Fruit fly (Drosophila melanogaster) whole organism, embryonic: ENCODE measurements around the gene sro.

Experiments used
- B-H2 ChIP-seq: fragments of 200-800 bp; sonication (Bioruptor generic); optimal IDR thresholded peaks from 2 replicates; lab custom pipeline; 2018; ENCODE audit warnings: missing biosample characterization, mild to moderate bottlenecking, missing genetic modification characterization
- CG10462 ChIP-seq: fragments of 200-800 bp; sonication (Bioruptor generic); optimal IDR thresholded peaks from 2 replicates; lab custom pipeline; 2016; ENCODE audit warnings: missing biosample characterization, missing genetic modification characterization
- CG10959 ChIP-seq: fragments of 200-800 bp; sonication (Bioruptor generic); IDR thresholded peaks from 2 replicates; pipeline ENCODE4 v1.3.6; 2022; ENCODE audit warnings: missing biosample characterization, missing genetic modification characterization
- CG15514 ChIP-seq: fragments of 200-800 bp; sonication (Bioruptor generic); optimal IDR thresholded peaks from 3 replicates; lab custom pipeline; 2017; ENCODE audit warnings: missing biosample characterization, missing genetic modification characterization, mild to moderate bottlenecking, moderate library complexity, missing genetic modification reagents
- CG15696 ChIP-seq: fragments of 200-800 bp; sonication (Bioruptor generic); optimal IDR thresholded peaks from 2 replicates; lab custom pipeline; 2019; ENCODE audit warnings: missing biosample characterization, mild to moderate bottlenecking, missing genetic modification characterization, moderate library complexity
- CG1603 ChIP-seq: fragments of 200-800 bp; sonication (Bioruptor generic); optimal IDR thresholded peaks from 2 replicates; lab custom pipeline; 2019; ENCODE audit warnings: missing biosample characterization, mild to moderate bottlenecking, missing genetic modification characterization, moderate library complexity
- CG1647 ChIP-seq: fragments of 200-800 bp; sonication (Bioruptor generic); optimal IDR thresholded peaks from 3 replicates; lab custom pipeline; 2016; ENCODE audit warnings: missing biosample characterization, missing genetic modification characterization
- CG17361 ChIP-seq: fragments of 200-800 bp; sonication (Bioruptor generic); IDR thresholded peaks from 3 replicates; pipeline ENCODE4 v1.3.6; 2022; ENCODE audit warnings: missing biosample characterization, missing genetic modification characterization
- CG17568 ChIP-seq: fragments of 200-800 bp; sonication (Bioruptor generic); optimal IDR thresholded peaks from 2 replicates; lab custom pipeline; 2018; ENCODE audit warnings: missing biosample characterization, mild to moderate bottlenecking, missing genetic modification characterization, moderate library complexity
- CG18764 ChIP-seq: fragments of 200-800 bp; sonication (Bioruptor generic); optimal IDR thresholded peaks from 3 replicates; lab custom pipeline; 2016; ENCODE audit warnings: missing biosample characterization, missing genetic modification characterization
- CG42726 ChIP-seq: fragments of 200-800 bp; sonication (Bioruptor generic); IDR thresholded peaks from 2 replicates; pipeline ENCODE4 v1.3.6; 2022; ENCODE audit warnings: missing biosample characterization, missing genetic modification characterization; ENCODE audit not compliant: partially characterized antibody
- CG43689 ChIP-seq: fragments of 200-800 bp; sonication (Bioruptor generic); IDR thresholded peaks from 2 replicates; pipeline ENCODE4 v1.3.6; 2022; ENCODE audit warnings: missing biosample characterization, missing genetic modification characterization
- CG6654 ChIP-seq: fragments of 200-800 bp; sonication (Bioruptor generic); optimal IDR thresholded peaks from 2 replicates; lab custom pipeline; 2017; ENCODE audit warnings: missing biosample characterization, mild to moderate bottlenecking, missing genetic modification characterization
- CG9215 ChIP-seq: fragments of 200-800 bp; sonication (Bioruptor generic); IDR thresholded peaks from 2 replicates; pipeline ENCODE4 v1.3.6; 2022; ENCODE audit warnings: missing biosample characterization, missing genetic modification characterization
- CG9797 ChIP-seq: fragments of 200-800 bp; sonication (Bioruptor generic); optimal IDR thresholded peaks from 3 replicates; lab custom pipeline; 2018; ENCODE audit warnings: missing biosample characterization, mild to moderate bottlenecking, missing genetic modification characterization
- CoRest ChIP-seq: fragments of 200-800 bp; sonication (Bioruptor generic); optimal IDR thresholded peaks from 3 replicates; lab custom pipeline; 2018; ENCODE audit warnings: missing biosample characterization, mild to moderate bottlenecking, missing genetic modification characterization, moderate library complexity
- D19B ChIP-seq: fragments of 200-800 bp; sonication (Bioruptor generic); optimal IDR thresholded peaks from 2 replicates; lab custom pipeline; 2017; ENCODE audit warnings: missing biosample characterization, mild to moderate bottlenecking, missing genetic modification characterization
- Dip3 ChIP-seq: fragments of 200-800 bp; sonication (Bioruptor generic); optimal IDR thresholded peaks from 3 replicates; lab custom pipeline; 2016; ENCODE audit warnings: missing biosample characterization, missing genetic modification characterization
- H15 ChIP-seq: fragments of 200-800 bp; sonication (Bioruptor generic); IDR thresholded peaks from 3 replicates; pipeline ENCODE4 v1.3.6; 2022; ENCODE audit warnings: missing biosample characterization, missing genetic modification characterization
- Hand ChIP-seq: fragments of 200-800 bp; sonication (Bioruptor generic); optimal IDR thresholded peaks from 2 replicates; lab custom pipeline; 2017; ENCODE audit warnings: mild to moderate bottlenecking, missing biosample characterization, missing genetic modification reagents, missing genetic modification characterization
- MBD-R2 ChIP-seq: fragments of 200-800 bp; sonication (Bioruptor generic); IDR thresholded peaks from 2 replicates; pipeline ENCODE4 v1.3.6; 2022; ENCODE audit warnings: missing biosample characterization, missing genetic modification characterization
- Oaz ChIP-seq: fragments of 200-800 bp; sonication (Bioruptor generic); IDR thresholded peaks from 2 replicates; pipeline ENCODE4 v1.3.6; 2022; ENCODE audit warnings: missing biosample characterization, missing genetic modification characterization
- Scr ChIP-seq: fragments of 200-800 bp; sonication (Bioruptor generic); IDR thresholded peaks from 2 replicates; pipeline ENCODE4 v1.3.6; 2022; ENCODE audit warnings: missing biosample characterization, missing genetic modification characterization; ENCODE audit not compliant: partially characterized antibody
- Six4 ChIP-seq: fragments of 200-800 bp; sonication (Bioruptor generic); optimal IDR thresholded peaks from 2 replicates; lab custom pipeline; 2016; ENCODE audit warnings: missing biosample characterization, missing genetic modification characterization
- Tbp ChIP-seq: fragments of >200 bp; optimal IDR thresholded peaks from 2 replicates; lab custom pipeline; 2018; ENCODE audit warnings: missing biosample characterization, missing genetic modification characterization
- Trl ChIP-seq, 3 experiments: fragments of >200 bp in 2 of 3; fragments of 200-800 bp in 1 of 3; sonication (Bioruptor generic) in 1 of 3; optimal IDR thresholded peaks; 2 replicates in 1 of 3; 3 replicates in 2 of 3; lab custom pipeline; 2016 to 2017; ENCODE audit warnings: missing biosample characterization in 1 of 3, missing genetic modification characterization in 1 of 3
- Vsx1 ChIP-seq: fragments of 200-800 bp; sonication (Bioruptor generic); optimal IDR thresholded peaks from 2 replicates; lab custom pipeline; 2017; ENCODE audit warnings: missing biosample characterization, mild to moderate bottlenecking, missing genetic modification characterization, missing genetic modification reagents
- ara ChIP-seq: fragments of 200-800 bp; sonication (Bioruptor generic); IDR thresholded peaks from 2 replicates; pipeline ENCODE4 v1.3.6; 2022; ENCODE audit warnings: missing biosample characterization, missing genetic modification characterization
- ato ChIP-seq: fragments of 200-800 bp; sonication (Bioruptor generic); IDR thresholded peaks from 2 replicates; pipeline ENCODE4 v1.3.6; 2022; ENCODE audit warnings: missing biosample characterization, missing genetic modification characterization; ENCODE audit not compliant: partially characterized antibody
- az2 ChIP-seq: fragments of 200-800 bp; sonication (Bioruptor generic); optimal IDR thresholded peaks from 3 replicates; lab custom pipeline; 2016; ENCODE audit warnings: missing biosample characterization, missing genetic modification characterization
- bab2 ChIP-seq: fragments of 200-800 bp; sonication (Bioruptor generic); optimal IDR thresholded peaks from 2 replicates; lab custom pipeline; 2016; ENCODE audit warnings: missing biosample characterization, missing genetic modification characterization
- bcd ChIP-seq: fragments of 200-800 bp; sonication (Bioruptor generic); optimal IDR thresholded peaks from 2 replicates; lab custom pipeline; 2017; ENCODE audit warnings: missing biosample characterization, mild to moderate bottlenecking, missing genetic modification characterization
- bigmax ChIP-seq: fragments of 200-800 bp; sonication (Bioruptor generic); optimal IDR thresholded peaks from 2 replicates; lab custom pipeline; 2018; ENCODE audit warnings: missing biosample characterization, mild to moderate bottlenecking, missing genetic modification characterization
- caup ChIP-seq: fragments of 200-800 bp; sonication (Bioruptor generic); optimal IDR thresholded peaks from 3 replicates; lab custom pipeline; 2017; ENCODE audit warnings: missing biosample characterization, mild to moderate bottlenecking, missing genetic modification characterization, moderate library complexity; ENCODE audit not compliant: severe bottlenecking
- croc ChIP-seq: fragments of 200-800 bp; sonication (Bioruptor generic); conservative IDR thresholded peaks from 3 replicates; pipeline ENCODE4 v1.3.6; 2022; ENCODE audit warnings: missing biosample characterization, missing genetic modification characterization
- dati ChIP-seq: fragments of 200-800 bp; sonication (Bioruptor generic); IDR thresholded peaks from 2 replicates; pipeline ENCODE4 v1.3.6; 2022; ENCODE audit warnings: missing biosample characterization, missing genetic modification characterization
- lbe ChIP-seq: fragments of 200-800 bp; sonication (Bioruptor generic); optimal IDR thresholded peaks from 2 replicates; lab custom pipeline; 2016; ENCODE audit warnings: missing biosample characterization, mild to moderate bottlenecking, missing genetic modification characterization
- maf-S ChIP-seq: fragments of 200-800 bp; sonication (Bioruptor generic); optimal IDR thresholded peaks from 2 replicates; lab custom pipeline; 2016; ENCODE audit warnings: missing biosample characterization, missing genetic modification characterization
- phol ChIP-seq: fragments of 200-800 bp; sonication (Bioruptor generic); optimal IDR thresholded peaks from 3 replicates; lab custom pipeline; 2018; ENCODE audit warnings: missing biosample characterization, mild to moderate bottlenecking, missing genetic modification characterization, moderate library complexity
- pita ChIP-seq: fragments of 200-800 bp; sonication (Bioruptor generic); optimal IDR thresholded peaks from 2 replicates; lab custom pipeline; 2017; ENCODE audit warnings: missing biosample characterization, mild to moderate bottlenecking, missing genetic modification characterization
- psq ChIP-seq: fragments of 200-800 bp; sonication (Bioruptor generic); optimal IDR thresholded peaks from 2 replicates; lab custom pipeline; 2017; ENCODE audit warnings: missing biosample characterization, missing genetic modification characterization
- ranshi ChIP-seq: fragments of 200-800 bp; sonication (Bioruptor generic); IDR thresholded peaks from 2 replicates; pipeline ENCODE4 v1.3.6; 2022; ENCODE audit warnings: missing biosample characterization, missing genetic modification characterization
- sisA ChIP-seq: fragments of 200-800 bp; sonication (Bioruptor generic); IDR thresholded peaks from 2 replicates; pipeline ENCODE4 v1.3.6; 2022; ENCODE audit warnings: missing biosample characterization, missing genetic modification characterization
- sqz ChIP-seq: fragments of 200-800 bp; sonication (Bioruptor generic); optimal IDR thresholded peaks from 3 replicates; lab custom pipeline; 2018; ENCODE audit warnings: missing biosample characterization, mild to moderate bottlenecking, missing genetic modification characterization
- tup ChIP-seq: fragments of 200-800 bp; sonication (Bioruptor generic); optimal IDR thresholded peaks from 2 replicates; lab custom pipeline; 2016; ENCODE audit warnings: missing biosample characterization, mild to moderate bottlenecking, missing genetic modification characterization, moderate library complexity
- tx ChIP-seq: fragments of 200-800 bp; sonication (Bioruptor generic); optimal IDR thresholded peaks from 2 replicates; lab custom pipeline; 2016; ENCODE audit warnings: missing biosample characterization, missing genetic modification characterization
- wdn ChIP-seq: fragments of 200-800 bp; sonication (Bioruptor generic); IDR thresholded peaks from 2 replicates; pipeline ENCODE4 v1.3.6; 2022; ENCODE audit warnings: missing biosample characterization, missing genetic modification characterization
- z ChIP-seq: fragments of 200-800 bp; sonication (Bioruptor generic); IDR thresholded peaks from 3 replicates; pipeline ENCODE4 v1.3.6; 2022; ENCODE audit warnings: missing biosample characterization, missing genetic modification characterization
- zfh2 ChIP-seq: fragments of 200-800 bp; sonication (Bioruptor generic); optimal IDR thresholded peaks from 2 replicates; lab custom pipeline; 2016; ENCODE audit warnings: missing biosample characterization, missing genetic modification characterization

The sro gene

dm6 chr3R:29748591-29749303, 45.6 kb upstream of the sro start, which contains the start of the genes ATPsyngamma and yata (continued):
- no peak for TF ChIP-seq H15 (GFP tag; lab: Robert Waterston, UW)
- no peak for TF ChIP-seq ara (GFP tag; lab: Robert Waterston, UW)
- TF ChIP-seq ranshi, result no peak
- peak; percentile 55 for TF ChIP-seq ato (GFP tag; lab: Robert Waterston, UW)
- no peak for TF ChIP-seq CG10959 (GFP tag; lab: Robert Waterston, UW)
- TF ChIP-seq CG17361 (GFP tag; lab: Robert Waterston, UW), result no peak; the same call in 2 of the 3 replicates
- no peak for TF ChIP-seq Vsx1
- peak; percentile 66 for TF ChIP-seq B-H2 (GFP tag; lab: Kevin White, UChicago)
- TF ChIP-seq maf-S (GFP tag; lab: Kevin White, UChicago), result no peak
- TF ChIP-seq Six4 (GFP tag; lab: Kevin White, UChicago), result no peak
- no peak for TF ChIP-seq sqz (GFP tag; lab: Kevin White, UChicago)
- no peak for TF ChIP-seq CG43689 (GFP tag; lab: Robert Waterston, UW)
- TF ChIP-seq CG1647 (GFP tag; lab: Kevin White, UChicago), result no peak
- TF ChIP-seq bigmax, result no peak
- TF ChIP-seq CoRest, result peak; percentile 56
- TF ChIP-seq phol (tag; lab: Kevin White, UChicago), result peak; percentile 56
- TF ChIP-seq CG9215 (GFP tag; lab: Robert Waterston, UW), result no peak
- no peak for TF ChIP-seq bab2 (GFP tag; lab: Kevin White, UChicago)
- TF ChIP-seq MBD-R2, result no peak; the same call in none of the 2 replicates
- no peak for TF ChIP-seq Hand (GFP tag; lab: Kevin White, UChicago)
- TF ChIP-seq pita (GFP tag; lab: Kevin White, UChicago), result no peak
- TF ChIP-seq sisA (GFP tag; lab: Robert Waterston, UW), result 0 out of 2 replicates have a peak, but pooled peaks have one; percentile 28
- TF ChIP-seq caup, result peak; percentile 20
- TF ChIP-seq CG15514 (GFP tag; lab: Kevin White, UChicago), result peak; percentile 58
- TF ChIP-seq Trl (optimal IDR thresholded peaks at IDR 0.05; lab: Kevin White, UChicago), result no peak
- no peak for TF ChIP-seq Trl (GFP tag; optimal IDR thresholded peaks at IDR 0.05; lab: Kevin White, UChicago)
- no peak for TF ChIP-seq Oaz (GFP tag; lab: Robert Waterston, UW)
- no peak for TF ChIP-seq dati (GFP tag; lab: Robert Waterston, UW)
- peak; percentile 37 for TF ChIP-seq CG15696 (tag; lab: Kevin White, UChicago)
- TF ChIP-seq Scr, result peak; percentile 78
- TF ChIP-seq lbe (GFP tag; lab: Kevin White, UChicago), result no peak
- peak; percentile 66 for TF ChIP-seq bcd (GFP tag; lab: Kevin White, UChicago)
- TF ChIP-seq CG1603 (tag; lab: Kevin White, UChicago), result no peak
- TF ChIP-seq CG18764, result peak; percentile 2
- TF ChIP-seq croc, result no peak
- TF ChIP-seq tx (GFP tag; lab: Kevin White, UChicago), result no peak
- no peak for TF ChIP-seq CG17568
- no peak for TF ChIP-seq az2 (GFP tag; lab: Kevin White, UChicago)
- TF ChIP-seq D19B (GFP tag; lab: Kevin White, UChicago), result no peak
- TF ChIP-seq CG6654 (GFP tag; lab: Kevin White, UChicago), result no peak
- TF ChIP-seq CG9797 (GFP tag; lab: Kevin White, UChicago), result peak; percentile 13
- TF ChIP-seq zfh2, result peak; percentile 10
- no peak for TF ChIP-seq tup
- no peak for TF ChIP-seq wdn (GFP tag; lab: Robert Waterston, UW)
- TF ChIP-seq CG42726 (GFP tag; lab: Robert Waterston, UW), result peak; percentile 16; the same call in 1 of the 2 replicates
- TF ChIP-seq Tbp (GFP tag; lab: Kevin White, UChicago), result no peak
- no peak for TF ChIP-seq z (GFP tag; lab: Robert Waterston, UW)
- TF ChIP-seq psq (GFP tag; lab: Kevin White, UChicago), result no peak
- no peak for TF ChIP-seq Dip3
- TF ChIP-seq CG10462, result no peak
